In the genomic region with DNA sequence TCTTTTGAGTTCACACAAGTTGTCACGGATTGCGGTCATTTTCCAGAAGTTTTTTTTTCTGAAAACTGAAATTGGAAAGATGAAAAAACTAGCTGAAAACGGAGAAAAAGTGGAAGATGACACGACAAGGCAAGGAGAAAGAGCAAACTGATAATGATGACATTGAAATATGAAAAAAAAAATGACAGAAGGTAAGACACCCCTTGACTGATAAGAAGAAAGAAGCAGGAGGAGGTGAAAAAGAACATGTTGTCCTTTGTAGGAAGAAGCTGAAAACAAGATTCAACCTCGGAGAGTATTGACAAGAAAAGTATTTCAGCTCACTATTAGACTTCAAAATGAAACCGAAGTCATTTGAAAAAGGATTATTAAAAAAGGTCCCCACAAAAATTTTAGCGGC, we compare ENCODE assay signal across 5 worm cellular contexts.
A peak's percentile ranks its signal among the peaks of the same experiment; 100 is the strongest.
TF ChIP-seq lines count a peak whose summit lies in the region.

A gene (minus strand): TSS at position 58 of the 400 bp plus-strand sequence.

TF ChIP-seq in whole organism, L1 larva, 84 proteins besides CTCF, POLR2A, EP300 and RAD21:
- TF ChIP-seq nhr-85 (tag; lab: Kevin White, UChicago) (no peak), unc-130 (tag; optimal IDR thresholded peaks at IDR 0.05; lab: Kevin White, UChicago) (no peak), fkh-10 (GFP tag; optimal IDR thresholded peaks at IDR 0.05; lab: Kevin White, UChicago) (no peak), C04F5.9 (tag; optimal IDR thresholded peaks at IDR 0.05; lab: Kevin White, UChicago) (no peak), elt-2 (tag; optimal IDR thresholded peaks at IDR 0.05; lab: Kevin White, UChicago) (peak; percentile 0), snu-23 (GFP tag; optimal IDR thresholded peaks at IDR 0.05; lab: Kevin White, UChicago) (no peak), nhr-84 (tag; optimal IDR thresholded peaks at IDR 0.05; lab: Kevin White, UChicago) (no peak)

TF ChIP-seq in whole organism, L2 larva, 48 proteins besides CTCF, POLR2A, EP300 and RAD21:
- TF ChIP-seq peb-1 (tag; optimal IDR thresholded peaks at IDR 0.05; lab: Kevin White, UChicago) (no peak), crh-2 (tag; optimal IDR thresholded peaks at IDR 0.05; lab: Kevin White, UChicago) (peak; percentile 12), ceh-82 (tag; optimal IDR thresholded peaks at IDR 0.05; lab: Kevin White, UChicago) (no peak), aly-2 (tag; optimal IDR thresholded peaks at IDR 0.05; lab: Kevin White, UChicago) (no peak), unc-39 (tag; optimal IDR thresholded peaks at IDR 0.05; lab: Kevin White, UChicago) (no peak), nhr-12 (tag; optimal IDR thresholded peaks at IDR 0.05; lab: Kevin White, UChicago) (no peak), fos-1 (tag; optimal IDR thresholded peaks at IDR 0.05; lab: Kevin White, UChicago) (peak; percentile 82), sem-4 (tag; optimal IDR thresholded peaks at IDR 0.05; lab: Kevin White, UChicago) (no peak), F13H6.1 (tag; optimal IDR thresholded peaks at IDR 0.05; lab: Kevin White, UChicago) (no peak), R02D3.7 (tag; optimal IDR thresholded peaks at IDR 0.05; lab: Kevin White, UChicago) (no peak), skn-1 (tag; optimal IDR thresholded peaks at IDR 0.05; lab: Kevin White, UChicago) (peak; percentile 73), nhr-25 (tag; optimal IDR thresholded peaks at IDR 0.05; lab: Kevin White, UChicago) (no peak), nhr-129 (tag; optimal IDR thresholded peaks at IDR 0.05; lab: Kevin White, UChicago) (no peak), lsy-2 (tag; optimal IDR thresholded peaks at IDR 0.05; lab: Kevin White, UChicago) (no peak), nhr-237 (tag; optimal IDR thresholded peaks at IDR 0.05; lab: Kevin White, UChicago) (no peak)
TF ChIP-seq in whole organism, L2 larva: peak in this region for 3.

TF ChIP-seq in whole organism, L3 larva, 47 proteins besides CTCF, POLR2A, EP300 and RAD21:
- no peak for TF ChIP-seq nhr-28 (tag; optimal IDR thresholded peaks at IDR 0.05; lab: Kevin White, UChicago)
- no peak for TF ChIP-seq unc-62 (GFP tag; optimal IDR thresholded peaks at IDR 0.05; lab: Kevin White, UChicago)
- no peak for TF ChIP-seq zag-1 (tag; optimal IDR thresholded peaks at IDR 0.05; lab: Kevin White, UChicago)
- no peak for TF ChIP-seq lin-15B (tag; optimal IDR thresholded peaks at IDR 0.05; lab: Kevin White, UChicago)
- TF ChIP-seq elt-3 (tag; optimal IDR thresholded peaks at IDR 0.05; lab: Kevin White, UChicago): no peak
- no peak for TF ChIP-seq jun-1 (tag; optimal IDR thresholded peaks at IDR 0.05; lab: Kevin White, UChicago)
- TF ChIP-seq elt-2 (tag; optimal IDR thresholded peaks at IDR 0.05; lab: Kevin White, UChicago): peak; percentile 66
- TF ChIP-seq daf-12 (tag; optimal IDR thresholded peaks at IDR 0.05; lab: Kevin White, UChicago): no peak
- peak; percentile 32 for TF ChIP-seq pha-4 (tag; optimal IDR thresholded peaks at IDR 0.05; lab: Kevin White, UChicago)
- no peak for TF ChIP-seq aly-2 (tag; optimal IDR thresholded peaks at IDR 0.05; lab: Kevin White, UChicago)
- TF ChIP-seq nhr-12 (tag; optimal IDR thresholded peaks at IDR 0.05; lab: Kevin White, UChicago): no peak
- no peak for TF ChIP-seq egl-5 (tag; optimal IDR thresholded peaks at IDR 0.05; lab: Kevin White, UChicago)
- TF ChIP-seq nhr-67 (tag; optimal IDR thresholded peaks at IDR 0.05; lab: Kevin White, UChicago): no peak
- TF ChIP-seq eor-1 (tag; optimal IDR thresholded peaks at IDR 0.05; lab: Kevin White, UChicago): no peak
- TF ChIP-seq lsy-12 (tag; optimal IDR thresholded peaks at IDR 0.05; lab: Kevin White, UChicago): no peak
- TF ChIP-seq snpc-4 (tag; optimal IDR thresholded peaks at IDR 0.05; lab: Kevin White, UChicago): no peak
- TF ChIP-seq ztf-11 (tag; optimal IDR thresholded peaks at IDR 0.05; lab: Kevin White, UChicago): no peak
- no peak for TF ChIP-seq egl-27 (tag; optimal IDR thresholded peaks at IDR 0.05; lab: Kevin White, UChicago)
- TF ChIP-seq skn-1 (tag; optimal IDR thresholded peaks at IDR 0.05; lab: Kevin White, UChicago): peak; percentile 70
- no peak for TF ChIP-seq ztf-4 (tag; optimal IDR thresholded peaks at IDR 0.05; lab: Kevin White, UChicago)
- TF ChIP-seq pqm-1 (tag; optimal IDR thresholded peaks at IDR 0.05; lab: Kevin White, UChicago): peak; percentile 22
- TF ChIP-seq ceh-16 (tag; optimal IDR thresholded peaks at IDR 0.05; lab: Kevin White, UChicago): no peak
- TF ChIP-seq fkh-2 (tag; optimal IDR thresholded peaks at IDR 0.05; lab: Kevin White, UChicago): no peak
- no peak for TF ChIP-seq ceh-82 (tag; optimal IDR thresholded peaks at IDR 0.05; lab: Kevin White, UChicago)

TF ChIP-seq in whole organism, L4 larva, 104 proteins besides CTCF, POLR2A, EP300 and RAD21:
- TF ChIP-seq mes-2 (tag; optimal IDR thresholded peaks at IDR 0.05; lab: Kevin White, UChicago; ENCODE audit: poor library complexity, severe bottlenecking) (no peak), lin-1 (GFP tag; IDR thresholded peaks at IDR 0.05; lab: Robert Waterston, UW) (no peak), daf-16 (GFP tag; optimal IDR thresholded peaks at IDR 0.05; lab: Kevin White, UChicago) (no peak), daf-16 (tag; optimal IDR thresholded peaks at IDR 0.05; lab: Kevin White, UChicago) (peak; percentile 73), hlh-11 (tag; optimal IDR thresholded peaks at IDR 0.05; lab: Kevin White, UChicago) (peak; percentile 56), nhr-6 (tag; optimal IDR thresholded peaks at IDR 0.05; lab: Kevin White, UChicago) (peak; percentile 9), daf-19 (GFP tag; conservative IDR thresholded peaks at IDR 0.05; lab: Robert Waterston, UW) (no peak), dmd-6 (GFP tag; IDR thresholded peaks at IDR 0.05; lab: Robert Waterston, UW) (peak; percentile 61; the same call in 1 of the 2 replicates), nhr-237 (tag; optimal IDR thresholded peaks at IDR 0.05; lab: Kevin White, UChicago) (no peak), ceh-32 (tag; optimal IDR thresholded peaks at IDR 0.05; lab: Kevin White, UChicago; ENCODE audit: poor library complexity) (no peak), snpc-1.2 (GFP tag; IDR thresholded peaks at IDR 0.05; lab: Robert Waterston, UW) (no peak), dve-1 (tag; optimal IDR thresholded peaks at IDR 0.05; lab: Kevin White, UChicago; ENCODE audit: insufficient read depth) (peak; percentile 19), nhr-28 (tag; optimal IDR thresholded peaks at IDR 0.05; lab: Kevin White, UChicago) (peak; percentile 52), pqm-1 (tag; optimal IDR thresholded peaks at IDR 0.05; lab: Kevin White, UChicago) (peak; percentile 84), Y75B8A.6 (GFP tag; IDR thresholded peaks at IDR 0.05; lab: Robert Waterston, UW) (no peak), gei-8 (GFP tag; optimal IDR thresholded peaks at IDR 0.05; lab: Kevin White, UChicago) (no peak), mep-1 (tag; optimal IDR thresholded peaks at IDR 0.05; lab: Kevin White, UChicago) (no peak), nhr-42 (GFP tag; IDR thresholded peaks at IDR 0.05; lab: Robert Waterston, UW) (0 out of 2 replicates have a peak, but pooled peaks have one; percentile 12), F49E8.2 (tag; optimal IDR thresholded peaks at IDR 0.05; lab: Kevin White, UChicago; ENCODE audit: borderline replicate concordance) (no peak), Y5F2A.4 (GFP tag; optimal IDR thresholded peaks at IDR 0.05; lab: Kevin White, UChicago) (no peak), nhr-41 (GFP tag; IDR thresholded peaks at IDR 0.05; lab: Robert Waterston, UW) (0 out of 2 replicates have a peak, but pooled peaks have one; percentile 31), vab-7 (GFP tag; IDR thresholded peaks at IDR 0.05; lab: Robert Waterston, UW) (no peak)
TF ChIP-seq in whole organism, L4 larva: peak in this region for 9.

TF ChIP-seq in whole organism, young adult, 124 proteins besides CTCF, POLR2A, EP300 and RAD21:
- TF ChIP-seq let-607 (tag; optimal IDR thresholded peaks at IDR 0.05; lab: Kevin White, UChicago): peak in 1 of 2 experiments; percentile 26
- TF ChIP-seq attf-5 (GFP tag; optimal IDR thresholded peaks at IDR 0.05; lab: Kevin White, UChicago): no peak
- TF ChIP-seq nhr-80 (tag; optimal IDR thresholded peaks at IDR 0.05; lab: Kevin White, UChicago): peak; percentile 84
- no peak for TF ChIP-seq ztf-18 (tag; optimal IDR thresholded peaks at IDR 0.05; lab: Kevin White, UChicago)
